Fruit fly (Drosophila melanogaster) ovary, adult (tissue): Measurements from ENCODE around the gene GckIII.
A peak's percentile ranks its signal among the peaks of the same experiment; 100 is the strongest.

ENCODE experiments used
- CG17801 ChIP-seq: fragments of 200-800 bp; optimal IDR thresholded peaks from 2 replicates; lab custom pipeline; 2019; ENCODE audit warnings: missing biosample characterization, mild to moderate bottlenecking, missing genetic modification characterization, moderate library complexity; ENCODE audit not compliant: partially characterized antibody

The GckIII gene

DNA sequence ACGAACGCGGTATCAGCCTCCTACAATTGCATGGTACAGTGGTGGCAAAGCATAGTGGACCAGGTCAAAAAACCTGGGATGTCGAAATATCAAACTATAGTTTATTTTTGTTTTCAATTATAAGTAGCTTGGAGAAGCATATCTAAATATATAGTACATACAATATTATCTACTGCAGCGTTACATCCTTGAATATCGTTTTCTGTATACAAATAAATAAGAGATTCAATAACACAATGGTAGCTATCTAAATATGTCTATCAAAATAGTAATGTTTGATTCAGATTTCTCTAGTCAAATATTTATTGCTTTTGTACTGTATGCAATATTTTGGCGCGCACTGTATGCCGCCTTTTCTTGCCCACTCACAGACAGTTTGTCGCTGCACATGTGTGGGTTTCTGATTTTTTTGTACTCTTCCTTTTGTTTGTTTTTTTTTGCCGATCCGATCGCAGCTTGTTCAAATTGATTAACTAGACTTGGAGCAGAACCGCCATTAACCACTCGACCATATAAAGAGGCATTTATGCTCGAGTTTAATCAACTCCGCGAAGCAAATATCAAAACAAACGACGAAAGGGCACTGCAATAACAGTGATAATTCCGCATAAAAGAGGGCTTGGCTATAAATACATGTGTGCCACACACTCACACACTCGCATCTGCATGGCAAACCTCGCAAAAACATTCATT, 4.5 kb upstream of the GckIII start:
- peak; percentile 88 for TF ChIP-seq CG17801

DNA sequence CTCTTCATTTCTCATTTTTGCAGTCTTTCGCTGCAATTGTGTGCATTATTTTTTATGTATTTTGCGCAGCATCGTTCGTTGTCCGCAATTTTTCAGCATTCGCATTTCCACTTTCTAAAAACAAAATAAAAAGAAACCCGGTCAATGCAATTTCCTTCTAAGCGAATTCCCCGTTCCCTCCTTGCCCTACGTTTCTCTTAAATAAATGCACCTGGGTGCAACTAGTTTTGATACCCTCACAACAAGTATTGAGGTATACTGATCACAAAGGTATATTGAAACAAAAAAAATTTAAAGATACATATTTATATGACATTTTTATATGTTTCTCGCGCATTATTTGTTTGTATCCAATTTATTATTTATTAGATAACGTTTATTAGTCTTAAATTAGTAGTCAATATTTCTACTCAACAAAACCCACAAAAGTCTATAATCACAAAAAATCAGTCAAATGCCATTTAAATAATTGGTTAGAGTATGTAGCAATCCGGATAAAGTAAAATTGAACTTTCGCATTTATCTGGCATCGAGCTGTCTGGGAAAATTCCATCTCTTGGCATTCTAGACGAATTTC, 3.9 kb upstream of the GckIII start:
- TF ChIP-seq CG17801: peak; percentile 62

DNA sequence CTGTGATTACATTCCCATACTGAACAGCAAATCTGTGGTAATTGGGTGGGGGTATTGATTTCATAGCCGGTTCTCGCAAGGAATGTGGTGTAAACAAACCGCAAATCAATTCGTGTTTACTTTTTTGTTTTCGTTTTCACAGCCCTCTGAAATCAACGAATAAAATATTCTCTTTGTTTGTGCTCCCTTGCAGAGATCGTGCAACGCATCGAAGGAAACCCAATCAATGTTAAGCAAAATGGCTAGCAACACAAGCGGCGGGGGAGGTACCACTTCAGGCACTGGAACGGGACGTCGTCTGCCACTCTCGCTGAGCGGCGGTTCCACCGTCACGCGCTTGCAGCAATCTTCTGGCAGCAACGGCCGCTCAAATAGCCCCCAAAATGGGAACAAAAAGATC, 2.8 kb upstream of the GckIII start:
- TF ChIP-seq CG17801: no peak

DNA sequence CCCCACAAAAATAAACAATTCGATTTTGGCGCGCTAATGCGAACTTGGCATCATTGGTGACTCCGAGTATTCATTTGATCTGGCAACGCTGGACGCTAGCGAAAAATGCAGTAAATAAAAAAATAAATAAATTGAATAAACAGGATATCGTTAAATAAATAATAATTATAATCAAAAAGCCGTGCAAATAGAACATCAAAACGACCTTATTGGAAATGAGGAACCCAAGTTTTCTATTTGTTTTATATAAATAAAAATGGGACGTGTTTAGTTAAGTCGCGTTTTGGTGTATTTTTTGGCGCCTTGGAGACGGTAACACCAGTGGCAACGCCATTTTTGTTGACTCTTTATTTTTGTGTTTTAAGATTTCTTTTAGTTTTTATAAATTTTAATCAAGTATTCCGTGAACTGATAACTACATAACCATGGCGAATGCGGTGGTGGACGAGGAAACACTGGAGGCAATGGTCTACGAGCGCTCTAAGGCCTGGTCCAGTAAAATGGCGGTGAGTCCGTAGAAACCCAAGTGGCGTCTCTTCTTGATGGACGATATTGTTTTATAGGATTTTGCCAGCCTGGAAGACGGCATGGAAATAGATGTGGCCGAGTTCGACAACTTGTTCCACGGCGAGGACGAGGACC, 2.8 kb downstream of the GckIII start, which contains the start of gene cal1:
cal1 (plus strand) TSS at position 304 of the 642 bp plus-strand sequence.
- TF ChIP-seq CG17801: no peak

DNA sequence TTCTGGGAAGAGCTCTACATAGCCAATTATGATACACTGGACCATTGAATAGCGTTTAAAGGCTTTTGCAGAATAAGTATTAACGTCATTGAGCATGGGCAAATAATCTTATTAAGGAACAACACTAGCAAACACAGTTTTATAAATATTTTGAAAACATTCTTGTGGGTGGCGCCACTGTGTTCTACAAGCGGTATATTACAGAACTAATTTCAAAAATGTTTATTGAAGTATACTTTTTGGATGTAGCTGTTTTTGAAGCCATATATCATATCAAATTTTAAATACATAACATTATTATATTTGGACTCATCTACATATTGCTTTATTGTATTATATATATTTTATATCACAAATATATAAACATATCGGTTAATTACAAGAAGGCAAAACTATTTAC, 23.6 kb downstream of the GckIII start:
- no peak for TF ChIP-seq CG17801

DNA sequence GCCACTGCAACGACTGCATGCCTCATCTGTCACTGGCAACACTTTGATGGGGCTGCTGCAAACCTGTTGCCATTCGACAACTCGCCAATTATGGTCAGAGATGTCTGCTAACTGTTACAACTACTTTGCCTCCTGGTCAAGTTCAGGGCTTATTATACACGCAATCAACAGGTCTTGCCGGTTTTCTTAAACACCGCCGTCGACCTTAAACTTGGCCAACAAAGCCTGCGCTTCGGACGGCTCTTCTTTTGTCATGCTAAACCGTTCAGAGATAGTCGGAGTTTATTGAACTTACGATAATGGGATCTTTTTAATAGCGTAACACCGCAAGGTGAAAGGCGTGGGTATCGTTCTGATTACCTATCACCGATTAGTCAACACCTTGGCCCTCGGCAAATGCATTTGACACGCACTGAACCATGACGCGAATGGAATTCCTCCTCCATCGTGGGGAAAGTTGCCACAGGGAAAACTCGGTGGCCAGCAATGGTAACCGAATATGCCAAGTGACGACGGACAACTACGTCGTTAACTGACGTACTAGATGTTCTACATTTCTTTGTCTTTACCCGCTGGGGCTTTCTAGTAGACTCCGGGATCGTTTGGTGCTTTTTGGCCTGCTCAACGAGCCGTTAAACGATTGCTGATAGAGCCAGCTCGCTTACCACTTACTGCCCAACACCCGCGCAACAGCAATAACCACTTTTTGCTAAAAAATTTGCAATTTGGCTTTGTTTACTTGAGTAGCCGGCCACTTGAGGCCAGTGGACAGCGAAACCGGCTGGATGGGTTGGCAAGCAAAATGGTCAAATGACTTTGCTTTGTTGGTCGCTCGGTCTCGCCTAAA, 25.8 kb downstream of the GckIII start:
- no peak for TF ChIP-seq CG17801

DNA sequence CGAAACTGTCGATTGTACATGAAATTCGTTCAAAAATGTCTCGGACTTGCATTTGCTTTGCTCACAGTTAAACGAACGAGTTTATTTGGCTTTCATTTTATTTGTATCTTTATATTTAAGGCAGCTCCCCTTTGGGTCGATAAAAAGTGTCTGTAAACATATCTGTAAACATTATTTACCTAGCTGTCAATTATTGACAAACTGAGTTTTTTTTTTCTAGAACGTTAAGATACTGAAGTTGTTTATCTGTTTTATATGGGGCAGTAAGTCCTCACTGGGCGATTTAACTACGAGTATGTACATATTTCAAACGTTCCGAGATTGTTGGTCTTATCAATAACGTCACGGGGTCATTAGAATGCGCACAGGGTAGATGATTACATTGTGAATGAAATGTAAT, 30.4 kb downstream of the GckIII start:
- TF ChIP-seq CG17801: no peak

DNA sequence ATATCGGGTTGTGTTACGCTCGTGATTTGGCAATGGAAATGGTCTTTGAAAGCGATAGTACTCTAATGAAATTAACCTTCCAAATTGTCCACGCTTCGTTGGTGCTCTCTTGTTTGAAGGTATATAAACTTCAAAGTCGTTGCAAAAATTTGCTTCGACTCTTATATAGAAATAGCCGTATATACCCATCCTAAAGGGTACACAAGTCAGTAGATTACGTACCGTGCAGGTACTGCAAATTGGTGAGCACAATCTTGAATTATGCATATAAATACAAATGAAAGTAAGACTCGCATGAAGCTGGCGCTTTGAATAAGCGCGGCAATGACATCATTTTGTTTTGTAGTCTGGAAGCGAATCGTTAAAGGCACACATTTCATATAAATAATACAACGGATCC, 30.9 kb downstream of the GckIII start:
- TF ChIP-seq CG17801: no peak

DNA sequence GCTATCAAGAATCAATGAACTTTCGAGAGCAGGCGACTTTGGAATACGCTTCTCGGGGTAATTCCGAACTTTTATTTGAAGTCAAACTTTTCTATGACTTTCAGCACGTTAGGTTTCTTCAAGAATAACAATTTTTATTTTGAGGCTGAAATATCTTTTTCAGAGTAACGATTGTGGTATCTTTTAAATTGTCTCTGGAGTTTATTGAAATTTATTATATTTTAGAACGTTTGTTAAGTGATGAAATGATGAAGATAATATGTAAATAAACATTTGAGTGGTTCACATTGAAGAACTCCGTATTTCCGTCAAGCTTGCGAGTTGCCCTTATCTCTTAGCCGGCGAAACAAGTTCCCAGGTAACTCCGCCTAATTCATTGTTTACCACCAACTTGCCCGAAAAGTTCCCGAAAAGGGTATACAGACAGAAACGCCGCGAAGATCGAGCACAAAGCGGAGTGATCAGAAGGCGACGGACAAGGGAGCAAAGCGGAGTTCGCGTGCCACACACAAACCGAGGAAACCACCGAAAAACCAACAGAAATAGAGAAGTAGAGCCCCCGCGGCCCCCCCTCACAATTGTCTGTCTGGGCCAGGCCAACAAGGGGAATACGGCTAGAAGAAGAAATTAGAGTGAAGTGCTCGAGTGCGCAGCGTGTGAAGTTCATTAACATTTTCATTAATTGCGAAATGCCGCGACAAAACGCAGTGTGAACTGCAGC, 32.5 kb downstream of the GckIII start:
- no peak for TF ChIP-seq CG17801

DNA sequence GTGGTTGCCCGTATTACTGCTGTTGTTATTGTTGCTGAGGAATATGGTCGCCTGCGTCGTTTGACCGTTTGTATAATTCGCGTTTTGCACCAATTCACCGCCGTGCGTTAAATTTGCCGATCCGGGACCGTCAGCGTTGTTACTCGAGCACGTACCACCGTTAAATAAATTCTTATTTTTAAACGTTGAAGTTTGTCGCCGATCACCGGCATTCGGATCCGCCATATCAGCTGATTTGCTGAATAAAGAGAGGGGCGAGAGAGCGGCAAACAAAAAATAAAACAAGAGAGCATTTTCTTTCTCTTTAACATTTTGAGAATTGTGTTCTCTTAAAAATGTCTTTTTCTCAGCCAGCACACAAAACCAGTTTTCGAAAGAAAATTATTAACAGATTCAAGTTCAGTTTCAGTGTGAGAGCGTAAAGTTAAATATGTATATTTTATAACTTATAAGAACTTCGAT, 33.6 kb downstream of the GckIII start:
- peak; percentile 56 for TF ChIP-seq CG17801

DNA sequence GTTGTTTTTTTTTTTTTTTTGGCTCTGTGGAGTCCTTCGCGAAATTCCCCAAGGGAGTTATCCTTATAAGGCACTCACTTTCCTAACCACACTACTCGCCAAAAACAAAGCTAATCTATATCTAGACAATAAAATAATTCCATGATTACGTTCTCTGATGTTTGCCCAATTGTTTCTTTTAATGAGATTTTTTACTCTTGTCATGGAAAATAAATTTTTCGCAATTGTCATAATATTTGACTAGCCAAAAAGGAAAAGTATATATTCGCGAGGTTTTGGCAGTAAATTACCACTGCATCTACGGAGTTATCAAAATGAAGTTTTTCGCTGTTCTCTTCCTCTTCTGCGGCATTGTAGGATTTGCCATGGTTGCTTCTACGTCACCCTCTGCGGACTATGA, 34.9 kb downstream of the GckIII start, which contains the start of gene CG34278:
CG34278 (plus strand) TSS at position 301 of the 400 bp plus-strand sequence.
- TF ChIP-seq CG17801: no peak

DNA sequence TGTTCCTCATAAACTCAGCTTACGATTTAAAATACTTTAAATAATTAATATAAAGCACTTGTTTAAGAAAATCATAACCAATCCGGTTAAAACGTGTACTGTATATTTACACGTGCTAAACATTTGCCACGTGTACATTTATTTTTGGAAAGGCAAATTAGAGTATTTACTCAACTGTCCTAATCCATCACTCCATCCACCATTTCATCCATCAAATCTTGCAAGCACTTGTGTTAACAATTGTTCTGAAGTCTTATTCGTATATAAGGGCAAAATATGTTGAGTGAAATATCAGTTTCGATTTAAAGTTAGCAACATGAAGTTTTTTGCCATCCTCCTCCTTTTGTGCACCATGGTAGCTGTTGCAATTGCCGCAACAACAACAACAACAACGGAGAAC, 36.0 kb downstream of the GckIII start, which contains the start of gene CG42779:
CG42779 (plus strand) TSS at position 301 of the 400 bp plus-strand sequence.
- TF ChIP-seq CG17801: no peak

DNA sequence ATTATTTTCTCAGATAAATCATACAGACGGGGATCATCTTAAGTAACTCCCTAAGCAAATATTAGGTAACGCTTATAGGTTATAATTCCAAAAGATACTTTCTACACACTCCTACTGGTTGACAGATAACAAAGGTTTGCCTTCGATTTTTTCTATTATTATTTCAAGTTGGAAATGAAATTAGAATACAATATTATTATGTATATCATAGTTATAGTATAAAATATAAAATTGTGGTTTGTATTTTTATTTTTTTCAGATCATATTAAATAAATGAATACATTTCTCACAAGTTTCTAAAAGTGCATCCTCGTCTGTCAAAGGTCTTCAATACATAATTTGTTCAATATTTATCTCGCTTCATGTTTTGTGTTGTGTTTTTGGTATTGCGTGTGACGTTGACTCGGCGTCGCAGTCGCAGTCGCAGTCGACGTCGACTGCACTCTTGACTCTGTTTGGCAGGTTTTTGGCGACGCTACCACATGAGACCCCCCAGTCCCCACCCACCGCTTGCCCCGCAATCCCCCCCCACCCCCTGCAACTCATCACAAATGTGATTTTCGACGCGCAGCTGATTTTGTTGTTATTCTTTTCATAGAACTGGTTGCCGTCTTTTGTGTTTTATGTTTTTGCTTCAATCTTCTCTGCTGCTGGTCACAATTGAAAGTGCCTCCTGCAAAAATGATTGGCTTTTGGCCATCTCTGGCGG, 37.6 kb downstream of the GckIII start:
- no peak for TF ChIP-seq CG17801

DNA sequence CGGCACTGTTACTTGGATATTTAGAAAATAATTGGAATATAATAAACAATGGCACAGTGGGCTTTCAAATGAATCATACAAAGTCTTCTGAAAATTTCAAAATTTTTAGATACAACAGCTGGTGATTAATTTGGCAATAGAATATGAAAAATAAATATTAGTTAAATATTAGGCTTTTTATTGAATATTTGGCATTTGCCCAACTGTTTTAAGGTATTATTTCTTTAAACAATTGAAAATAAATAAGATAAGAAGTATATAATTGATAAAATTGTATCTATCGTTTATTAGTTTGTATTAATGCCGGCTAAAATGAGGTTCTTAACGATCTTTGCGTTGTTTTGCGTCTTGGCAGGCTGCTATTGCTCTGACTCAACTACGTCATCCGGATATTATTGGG, 38.9 kb downstream of the GckIII start, which contains the start of gene CG45079:
CG45079 (plus strand) TSS at position 301 of the 400 bp plus-strand sequence.
- no peak for TF ChIP-seq CG17801

DNA sequence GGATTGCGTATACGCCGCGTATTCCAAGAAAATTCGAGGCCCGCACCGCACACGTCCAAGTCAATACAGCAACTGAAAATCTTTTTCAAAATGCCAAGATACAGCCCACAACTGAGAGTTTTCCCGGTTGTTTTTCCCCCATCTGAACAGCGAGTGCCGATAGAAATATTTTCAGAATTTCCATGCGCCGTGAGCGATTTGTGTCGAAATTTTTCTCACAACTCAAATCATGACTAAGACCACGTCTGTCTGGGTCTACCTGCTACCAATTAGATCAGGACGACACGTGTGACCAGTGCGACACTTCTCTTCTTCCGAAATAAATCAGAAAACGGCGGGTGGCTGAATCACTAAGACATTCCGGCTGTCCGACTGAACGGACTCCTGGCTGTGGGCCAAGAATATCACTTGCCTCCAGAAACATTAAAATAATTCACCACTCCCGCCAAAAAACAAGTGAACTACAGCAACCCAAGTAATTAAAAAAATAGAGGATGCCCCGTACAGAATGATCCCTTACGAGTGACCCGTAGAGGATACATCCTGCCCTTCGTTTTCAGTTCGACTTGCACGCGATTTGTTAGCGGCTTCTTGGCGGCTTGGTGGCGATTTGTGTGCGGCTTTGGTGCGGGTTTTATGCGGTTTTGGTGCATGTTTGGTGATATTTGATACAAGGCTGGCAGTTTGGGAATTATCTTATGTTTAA, 40.2 kb downstream of the GckIII start, which contains the start of gene cher:
cher (minus strand) TSS at position 51 of the 706 bp plus-strand sequence.
- TF ChIP-seq CG17801: no peak
